Worm (Caenorhabditis elegans) whole organism, dauer: ENCODE results near the gene stdh-3.

Experiments
- unc-62 ChIP-seq: sonication (generic microtip); optimal IDR thresholded peaks from 2 replicates; lab custom pipeline; 2017; ENCODE audit warnings: missing biosample characterization, missing genetic modification reagents, missing genetic modification characterization

Gene stdh-3

ce11 chrV:13920730-13921129 is 16.3 kb downstream of the stdh-3 start, which contains the start of gene srx-42:
Gene srx-42, plus strand, starts transcription at chrV:13921030.
- no peak for TF ChIP-seq unc-62 (GFP tag; lab: Kevin White, UChicago)

ce11 chrV:13923851-13924250 is 19.4 kb downstream of the stdh-3 start, which contains the start of gene srxa-11:
Gene srxa-11, plus strand, starts transcription at chrV:13924151.
- TF ChIP-seq unc-62 (GFP tag; lab: Kevin White, UChicago): no peak

ce11 chrV:13926398-13926797 is 22.0 kb downstream of the stdh-3 start, which contains the start of gene srxa-12:
Gene srxa-12, plus strand, starts transcription at chrV:13926698.
- no peak for TF ChIP-seq unc-62 (GFP tag; lab: Kevin White, UChicago)

ce11 chrV:13929503-13929902 is 25.1 kb downstream of the stdh-3 start, which contains the start of gene srxa-13:
Gene srxa-13, plus strand, starts transcription at chrV:13929803.
- TF ChIP-seq unc-62 (GFP tag; lab: Kevin White, UChicago): no peak

ce11 chrV:13931225-13931624 is 26.8 kb downstream of the stdh-3 start, which contains the start of gene C06B3.16:
Gene C06B3.16, plus strand, starts transcription at chrV:13931525.
- no peak for TF ChIP-seq unc-62 (GFP tag; lab: Kevin White, UChicago)

ce11 chrV:13931952-13932351 is 27.5 kb downstream of the stdh-3 start:
- TF ChIP-seq unc-62 (GFP tag; lab: Kevin White, UChicago): no peak

ce11 chrV:13934545-13934944 is 30.1 kb downstream of the stdh-3 start, which contains the start of gene R10D12.1:
Gene R10D12.1, minus strand, starts transcription at chrV:13934645.
- TF ChIP-seq unc-62 (GFP tag; lab: Kevin White, UChicago): no peak

ce11 chrV:13935423-13935822 is 31.0 kb downstream of the stdh-3 start:
- TF ChIP-seq unc-62 (GFP tag; lab: Kevin White, UChicago): no peak

- TF ChIP-seq unc-62 (GFP tag; lab: Kevin White, UChicago): no peak
These were observed 31.6 kb downstream of the stdh-3 start for ce11 chrV:13936052-13936451.

- TF ChIP-seq unc-62 (GFP tag; lab: Kevin White, UChicago): no peak
These were observed 32.4 kb downstream of the stdh-3 start, which contains the start of gene srw-145 for ce11 chrV:13936850-13937249. Gene srw-145, plus strand, starts transcription at chrV:13937150.

- TF ChIP-seq unc-62 (GFP tag; lab: Kevin White, UChicago): no peak
These were observed 37.7 kb downstream of the stdh-3 start, which contains the start of gene dpr-1 for ce11 chrV:13942082-13942481. Gene dpr-1, minus strand, starts transcription at chrV:13942182.

ce11 chrV:13946385-13947019 is 42.1 kb downstream of the stdh-3 start, which contains the start of the genes srx-10 and clec-226:
Gene srx-10, minus strand, starts transcription at chrV:13946485.
Gene clec-226, plus strand, starts transcription at chrV:13946969.
- no peak for TF ChIP-seq unc-62 (GFP tag; lab: Kevin White, UChicago)

- TF ChIP-seq unc-62 (GFP tag; lab: Kevin White, UChicago): no peak
These were observed 44.6 kb downstream of the stdh-3 start, which contains the start of gene R10D12.6 for ce11 chrV:13949010-13949409. Gene R10D12.6, plus strand, starts transcription at chrV:13949310.

ce11 chrV:13949752-13950151 is 45.3 kb downstream of the stdh-3 start, which contains the start of gene R10D12.7:
Gene R10D12.7, plus strand, starts transcription at chrV:13950052.
- no peak for TF ChIP-seq unc-62 (GFP tag; lab: Kevin White, UChicago)

- TF ChIP-seq unc-62 (GFP tag; lab: Kevin White, UChicago): no peak
These were observed 48.8 kb downstream of the stdh-3 start, which contains the start of gene R10D12.8 for ce11 chrV:13953191-13953590. Gene R10D12.8, minus strand, starts transcription at chrV:13953291.

ce11 chrV:13954056-13954455 is 49.6 kb downstream of the stdh-3 start, which contains the start of gene swt-6:
Gene swt-6, plus strand, starts transcription at chrV:13954356.
- no peak for TF ChIP-seq unc-62 (GFP tag; lab: Kevin White, UChicago)
